Fruit fly (Drosophila melanogaster) S2 (cell line): ENCODE measurements around the gene CG15564.

Source experiments
- CG8478 ChIP-seq: fragments of >200 bp; optimal IDR thresholded peaks from 2 replicates; lab custom pipeline; 2018
- CTCF ChIP-seq, 2 experiments: fragments of >200 bp; optimal IDR thresholded peaks; 2 replicates each; lab custom pipeline; 2018

DNA sequence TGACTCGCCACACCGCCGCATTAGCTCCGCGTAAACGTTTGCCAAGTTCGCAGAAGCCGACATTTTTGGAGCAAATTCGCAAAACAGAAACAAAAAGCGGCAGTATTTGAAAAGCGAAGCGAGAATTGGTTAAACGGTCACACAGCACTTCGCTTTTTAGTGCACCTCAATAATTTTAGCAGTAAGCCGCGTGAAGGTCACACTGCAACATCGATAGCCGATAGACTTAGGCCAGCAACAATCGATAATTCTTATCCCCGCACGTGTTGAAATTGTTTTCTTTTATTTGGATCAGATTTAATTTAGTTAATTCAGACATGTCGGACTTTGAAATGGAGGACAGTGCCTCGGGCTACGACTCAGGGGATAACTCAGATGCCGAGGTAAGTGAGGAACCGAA is 21.9 kb downstream of the CG15564 start, which contains the start of the genes Zwilch and CG1542:
- TF ChIP-seq CG8478 (lab: Kevin White, UChicago) (no peak), CTCF (optimal IDR thresholded peaks at IDR 0.05; lab: Kevin White, UChicago) (peak; percentile 29 to 34)
